Fruit fly (Drosophila melanogaster): ENCODE results near the gene CG8028.

DNA sequence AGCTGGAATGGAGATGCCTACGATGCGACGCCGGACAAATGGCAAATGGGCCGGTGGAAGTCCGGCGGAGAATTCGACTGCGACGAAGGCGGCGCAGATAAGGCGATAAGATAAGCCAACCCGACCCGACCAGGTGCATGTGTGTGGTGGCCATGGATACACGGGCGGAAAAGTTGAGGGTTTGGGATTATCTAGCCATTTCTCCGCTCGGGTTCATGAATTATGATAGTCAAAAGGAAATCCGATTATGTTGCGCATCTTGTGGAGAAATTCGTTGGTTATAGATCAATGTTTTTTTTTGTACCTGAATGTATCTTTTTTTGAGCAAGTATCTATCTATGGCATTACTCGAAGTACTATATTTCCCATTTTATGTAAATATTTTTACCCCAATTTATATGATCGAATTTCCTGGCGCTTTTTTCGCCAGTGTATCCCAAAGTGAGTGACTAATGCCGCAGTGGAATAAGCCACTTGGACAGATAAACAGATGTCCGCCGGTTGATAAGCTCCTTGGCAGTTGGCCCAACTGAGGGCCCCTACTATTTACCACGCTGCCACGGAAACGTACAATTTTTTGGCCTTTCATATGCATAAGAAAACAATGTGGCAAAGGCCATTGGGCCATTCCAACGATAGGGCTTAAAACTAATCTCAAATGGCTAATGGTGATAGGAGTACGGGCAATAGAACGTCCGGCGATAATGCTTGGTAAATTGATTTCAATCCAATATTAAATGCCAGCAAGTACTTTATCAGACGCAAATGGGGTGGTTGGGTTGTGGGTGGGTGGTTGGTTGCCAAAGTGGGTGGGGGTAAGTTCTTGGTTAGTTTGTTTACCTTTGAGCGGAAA is 32.7 kb downstream of the CG8028 start, which contains the start of gene CG7992:
- TF ChIP-seq CTCF (optimal IDR thresholded peaks at IDR 0.05) (no peak), CG8478 (optimal IDR thresholded peaks at IDR 0.05) (no peak)

All from S2 (cell line).